Fruit fly (Drosophila melanogaster): ENCODE results near the gene dos.

dos gene

dm6 chr3L:2586804-2587561, 2.2 kb upstream of the dos start, which contains the start of gene RpL8 (continued):
- TF ChIP-seq gcm (GFP tag; optimal IDR thresholded peaks at IDR 0.05) (peak; percentile 67), CG9609 (GFP tag; optimal IDR thresholded peaks at IDR 0.05) (peak; percentile 55), Usf (GFP tag; optimal IDR thresholded peaks at IDR 0.05) (peak; percentile 53), wor (GFP tag; IDR thresholded peaks at IDR 0.05) (no peak), CG6272 (GFP tag; IDR thresholded peaks at IDR 0.05) (peak; percentile 64), sens-2 (GFP tag; IDR thresholded peaks at IDR 0.05) (peak; percentile 89), CG12219 (GFP tag; optimal IDR thresholded peaks at IDR 0.05) (peak; percentile 88), zf30C (GFP tag; optimal IDR thresholded peaks at IDR 0.05) (peak; percentile 49), ewg (GFP tag; optimal IDR thresholded peaks at IDR 0.05) (peak; percentile 72), CG18764 (GFP tag; optimal IDR thresholded peaks at IDR 0.05) (peak; percentile 71), pan (optimal IDR thresholded peaks at IDR 0.05) (no peak), pan (GFP tag; optimal IDR thresholded peaks at IDR 0.05 in 1 of 2, IDR thresholded peaks at IDR 0.05 in 1 of 2) (peak in 1 of 2 experiments; percentile 85), CG8765 (GFP tag; IDR thresholded peaks at IDR 0.05) (no peak), CG30020 (tag; optimal IDR thresholded peaks at IDR 0.05) (peak; percentile 84), CG5953 (GFP tag; IDR thresholded peaks at IDR 0.05) (peak; percentile 90), scrt (GFP tag; optimal IDR thresholded peaks at IDR 0.05) (peak; percentile 83), sr (GFP tag; IDR thresholded peaks at IDR 0.05) (peak; percentile 90), CG7786 (GFP tag; optimal IDR thresholded peaks at IDR 0.05) (peak; percentile 43), Gsc (GFP tag; IDR thresholded peaks at IDR 0.05) (no peak), dati (GFP tag; IDR thresholded peaks at IDR 0.05) (peak; percentile 70; the same call in 1 of the 2 replicates), nom (GFP tag; optimal IDR thresholded peaks at IDR 0.05) (peak; percentile 90), CG6689 (GFP tag; IDR thresholded peaks at IDR 0.05) (peak; percentile 62; the same call in 1 of the 2 replicates), tna (GFP tag; IDR thresholded peaks at IDR 0.05; ENCODE audit: partially characterized antibody) (peak; percentile 48; the same call in 1 of the 2 replicates), Sry-β (GFP tag; optimal IDR thresholded peaks at IDR 0.05) (peak; percentile 51), D (optimal IDR thresholded peaks at IDR 0.05) (no peak), D (GFP tag; optimal IDR thresholded peaks at IDR 0.05) (peak; percentile 77), ssp (GFP tag; IDR thresholded peaks at IDR 0.05) (peak; percentile 94), ap (GFP tag; IDR thresholded peaks at IDR 0.05) (peak; percentile 63), Spps (tag; optimal IDR thresholded peaks at IDR 0.05) (peak; percentile 34), nau (GFP tag; optimal IDR thresholded peaks at IDR 0.05) (peak; percentile 88), tin (GFP tag; optimal IDR thresholded peaks at IDR 0.05) (peak; percentile 71), crol (GFP tag; IDR thresholded peaks at IDR 0.05) (no peak), vvl (GFP tag; IDR thresholded peaks at IDR 0.05) (peak; percentile 89), Kr (GFP tag; optimal IDR thresholded peaks at IDR 0.05) (peak; percentile 71), fd102C (GFP tag; optimal IDR thresholded peaks at IDR 0.05) (peak; percentile 61), ase (GFP tag; IDR thresholded peaks at IDR 0.05) (peak; percentile 87), CG15514 (GFP tag; optimal IDR thresholded peaks at IDR 0.05) (peak; percentile 89), chif (GFP tag; optimal IDR thresholded peaks at IDR 0.05) (peak; percentile 53 to 75), da (GFP tag; optimal IDR thresholded peaks at IDR 0.05) (peak; percentile 71), Aef1 (GFP tag; IDR thresholded peaks at IDR 0.05) (peak; percentile 82), lola (GFP tag; optimal IDR thresholded peaks at IDR 0.05) (peak in 1 of 3 experiments; percentile 22), CG32532 (GFP tag; IDR thresholded peaks at IDR 0.05) (peak; percentile 89), tup (GFP tag; optimal IDR thresholded peaks at IDR 0.05) (peak; percentile 34), CG9797 (GFP tag; optimal IDR thresholded peaks at IDR 0.05) (peak; percentile 83), tll (GFP tag; optimal IDR thresholded peaks at IDR 0.05) (no peak), HLH4C (GFP tag; IDR thresholded peaks at IDR 0.05; ENCODE audit: partially characterized antibody) (no peak), CG18476 (GFP tag; optimal IDR thresholded peaks at IDR 0.05) (peak; percentile 35), shn (GFP tag; optimal IDR thresholded peaks at IDR 0.05) (peak; percentile 62), Hr3 (GFP tag; optimal IDR thresholded peaks at IDR 0.05) (peak; percentile 68)
